Worm (Caenorhabditis elegans) whole organism, early embryonic: ENCODE results near the gene fbxa-179.

ENCODE experiments used
- B0310.2 ChIP-seq: sonication (generic microtip); optimal IDR thresholded peaks from 2 replicates; lab custom pipeline; 2016; ENCODE audit warnings: mild to moderate bottlenecking, missing genetic modification characterization, missing compliant biosample characterization
- F13C5.2 ChIP-seq: sonication (generic microtip); optimal IDR thresholded peaks from 2 replicates; lab custom pipeline; 2017; ENCODE audit warnings: mild to moderate bottlenecking, missing genetic modification characterization, inconsistent platforms, missing compliant biosample characterization
- aly-1 ChIP-seq: sonication (generic microtip); optimal IDR thresholded peaks from 2 replicates; lab custom pipeline; 2016; ENCODE audit warnings: missing genetic modification characterization, missing compliant biosample characterization
- ama-1 ChIP-seq: fragments of 150-350 bp; optimal IDR thresholded peaks from 2 replicates; lab custom pipeline; 2014
- ceh-13 ChIP-seq: fragments of 200-800 bp; sonication (Bioruptor generic); optimal IDR thresholded peaks from 2 replicates; lab custom pipeline; 2018; ENCODE audit warnings: mild to moderate bottlenecking, missing genetic modification characterization, missing compliant biosample characterization
- ceh-36 ChIP-seq: sonication (generic microtip); optimal IDR thresholded peaks from 2 replicates; lab custom pipeline; 2016; ENCODE audit warnings: missing genetic modification characterization, inconsistent platforms, missing compliant biosample characterization
- ets-7 ChIP-seq: sonication (generic microtip); optimal IDR thresholded peaks from 2 replicates; lab custom pipeline; 2016; ENCODE audit warnings: missing genotype, missing genetic modification characterization, missing compliant biosample characterization
- hmbx-1 ChIP-seq: sonication (generic microtip); optimal IDR thresholded peaks from 2 replicates; lab custom pipeline; 2016; ENCODE audit warnings: mild to moderate bottlenecking, missing genetic modification characterization, missing compliant biosample characterization
- hmg-4 ChIP-seq: fragments of 200-800 bp; sonication (Bioruptor generic); optimal IDR thresholded peaks from 2 replicates; lab custom pipeline; 2018; ENCODE audit warnings: mild to moderate bottlenecking, missing genetic modification characterization, missing compliant biosample characterization
- hnd-1 ChIP-seq: sonication (generic microtip); optimal IDR thresholded peaks from 2 replicates; lab custom pipeline; 2016; ENCODE audit warnings: missing genetic modification characterization, missing compliant biosample characterization
- pes-1 ChIP-seq: fragments of 200-800 bp; sonication (Bioruptor generic); IDR thresholded peaks from 2 replicates; pipeline ENCODE4 v1.3.6; 2022; ENCODE audit warnings: missing genetic modification reagents, missing genetic modification characterization, missing compliant biosample characterization
- scrt-1 ChIP-seq: fragments of 200-800 bp; sonication (Bioruptor generic); IDR thresholded peaks from 2 replicates; pipeline ENCODE4 v1.3.6; 2022; ENCODE audit warnings: missing genetic modification characterization, missing compliant biosample characterization
- tbx-37 ChIP-seq: fragments of 200-800 bp; sonication (Bioruptor generic); conservative IDR thresholded peaks from 2 replicates; pipeline ENCODE4 v1.3.6; 2022; ENCODE audit warnings: missing genetic modification reagents, missing genetic modification characterization, missing compliant biosample characterization
- tra-4 ChIP-seq: sonication (generic microtip); optimal IDR thresholded peaks from 2 replicates; lab custom pipeline; 2017; ENCODE audit warnings: missing genetic modification characterization, missing compliant biosample characterization

The fbxa-179 gene

DNA sequence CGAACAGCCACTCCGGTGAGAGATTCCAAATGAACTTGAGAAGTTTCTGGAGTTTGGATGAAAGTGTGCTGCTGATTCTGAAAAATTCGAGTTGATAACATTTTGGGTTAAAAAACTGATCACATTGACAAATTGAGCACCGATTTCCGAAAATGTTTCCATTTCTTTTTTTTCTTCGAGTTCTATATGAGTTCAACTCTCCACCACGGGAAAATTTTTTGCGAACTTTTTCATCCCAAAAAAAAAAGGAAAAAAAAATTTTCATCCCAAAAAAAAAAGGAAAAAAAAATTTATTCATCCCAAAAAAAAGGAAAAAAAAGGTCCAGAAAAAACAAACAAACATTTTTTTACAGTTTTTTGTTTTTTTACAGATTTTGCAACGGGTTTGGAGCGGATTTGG is 35.5 kb downstream of the fbxa-179 start, which contains the start of gene Y60A9A.1:
Gene Y60A9A.1 (minus strand): TSS at position 101 of the 400 bp plus-strand sequence.
- TF ChIP-seq scrt-1 (GFP tag; lab: Robert Waterston, UW) (no peak), ceh-36 (tag; lab: Kevin White, UChicago) (no peak), tbx-37 (GFP tag; lab: Robert Waterston, UW) (no peak), B0310.2 (no peak), F13C5.2 (no peak), ets-7 (tag; lab: Kevin White, UChicago) (no peak), ceh-13 (GFP tag; lab: Kevin White, UChicago) (no peak), pes-1 (GFP tag; lab: Robert Waterston, UW) (no peak), hmbx-1 (no peak), hmg-4 (no peak)

DNA sequence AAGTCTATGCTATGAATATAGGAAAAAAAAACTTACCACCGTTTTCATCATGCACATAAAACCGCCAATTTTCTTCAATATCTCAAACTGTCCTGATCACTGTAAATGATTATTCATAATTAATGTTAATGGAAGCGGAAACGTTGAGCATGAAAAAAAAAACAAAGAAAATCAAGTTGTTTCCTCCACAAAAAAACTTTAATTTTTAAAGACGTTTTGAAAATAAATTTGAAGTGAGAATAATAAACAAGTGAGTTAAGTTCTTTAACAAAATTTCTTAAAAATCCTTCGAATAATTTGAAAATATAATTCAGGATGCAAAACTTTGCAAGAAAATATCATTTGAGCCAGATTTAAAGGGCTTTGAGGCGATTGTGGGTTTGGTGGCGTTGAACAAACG is 42.4 kb downstream of the fbxa-179 start, which contains the start of gene irk-3:
Gene irk-3 (minus strand): TSS at position 101 of the 400 bp plus-strand sequence.
- TF ChIP-seq aly-1 (tag; lab: Kevin White, UChicago) = no peak
- TF ChIP-seq ceh-36 (tag; lab: Kevin White, UChicago) = no peak
- no peak for TF ChIP-seq ama-1 (lab: Kevin White, UChicago)
- no peak for TF ChIP-seq ets-7 (tag; lab: Kevin White, UChicago)
- no peak for TF ChIP-seq tra-4 (tag; lab: Kevin White, UChicago)

DNA sequence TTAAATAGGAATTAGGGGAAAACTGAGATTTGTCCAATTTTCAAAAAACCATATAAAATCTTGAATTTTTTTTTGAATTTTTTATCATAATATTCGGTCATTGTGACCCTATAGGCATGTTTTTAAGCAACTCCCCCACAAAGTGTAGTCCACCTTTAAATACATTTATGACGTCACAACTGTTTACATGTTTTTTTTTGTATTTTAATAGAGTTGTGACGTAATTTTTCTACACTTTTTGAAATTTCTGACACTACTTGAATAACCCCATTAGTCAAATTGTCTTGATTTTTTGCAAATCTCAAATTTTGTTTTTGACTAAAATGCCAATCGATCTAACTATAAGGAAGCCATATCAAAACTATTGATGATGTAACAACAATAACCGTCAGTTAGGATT is 46.6 kb downstream of the fbxa-179 start:
- TF ChIP-seq ets-7 (tag; lab: Kevin White, UChicago) = no peak
- TF ChIP-seq hmg-4 = no peak
- TF ChIP-seq ceh-36 (tag; lab: Kevin White, UChicago) = no peak
- TF ChIP-seq B0310.2 = no peak
- TF ChIP-seq pes-1 (GFP tag; lab: Robert Waterston, UW) = no peak
- no peak for TF ChIP-seq ceh-13 (GFP tag; lab: Kevin White, UChicago)
- TF ChIP-seq F13C5.2 = no peak
- TF ChIP-seq ama-1 (lab: Kevin White, UChicago) = no peak
- TF ChIP-seq hmbx-1 = no peak
- no peak for TF ChIP-seq hnd-1 (tag; lab: Kevin White, UChicago)
